Worm (Caenorhabditis elegans): ENCODE results near the gene T20D3.14.

Gene T20D3.14

DNA sequence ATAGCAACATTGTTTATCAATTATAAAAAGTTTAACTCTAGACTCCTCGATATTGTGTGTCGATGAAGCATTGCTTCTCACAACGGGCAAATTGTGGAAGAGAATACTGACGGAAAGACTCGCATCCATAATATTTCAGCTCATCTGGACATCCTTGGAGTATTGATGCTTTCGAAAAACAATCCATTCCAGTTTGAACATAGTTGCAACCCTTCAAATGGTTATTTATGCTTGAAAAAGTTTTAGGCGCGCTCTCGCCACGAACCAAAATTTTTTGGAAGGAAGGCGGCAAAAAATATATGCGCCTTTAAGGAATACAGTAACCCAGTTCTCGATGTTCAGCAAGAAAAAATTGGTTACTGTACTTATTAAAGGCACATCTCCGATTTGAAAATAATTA, 13.2 kb downstream of the T20D3.14 start:
- no peak for TF ChIP-seq sem-2 (GFP tag; optimal IDR thresholded peaks at IDR 0.05)
- no peak for TF ChIP-seq drap-1 (GFP tag; optimal IDR thresholded peaks at IDR 0.05)
- TF ChIP-seq snpc-4 (tag; optimal IDR thresholded peaks at IDR 0.05): no peak
- TF ChIP-seq sptf-1 (tag; optimal IDR thresholded peaks at IDR 0.05): no peak
- no peak for TF ChIP-seq nhr-2 (tag; optimal IDR thresholded peaks at IDR 0.05)
- no peak for TF ChIP-seq flh-1 (GFP tag; optimal IDR thresholded peaks at IDR 0.05)
- TF ChIP-seq blmp-1 (tag; optimal IDR thresholded peaks at IDR 0.05): no peak

DNA sequence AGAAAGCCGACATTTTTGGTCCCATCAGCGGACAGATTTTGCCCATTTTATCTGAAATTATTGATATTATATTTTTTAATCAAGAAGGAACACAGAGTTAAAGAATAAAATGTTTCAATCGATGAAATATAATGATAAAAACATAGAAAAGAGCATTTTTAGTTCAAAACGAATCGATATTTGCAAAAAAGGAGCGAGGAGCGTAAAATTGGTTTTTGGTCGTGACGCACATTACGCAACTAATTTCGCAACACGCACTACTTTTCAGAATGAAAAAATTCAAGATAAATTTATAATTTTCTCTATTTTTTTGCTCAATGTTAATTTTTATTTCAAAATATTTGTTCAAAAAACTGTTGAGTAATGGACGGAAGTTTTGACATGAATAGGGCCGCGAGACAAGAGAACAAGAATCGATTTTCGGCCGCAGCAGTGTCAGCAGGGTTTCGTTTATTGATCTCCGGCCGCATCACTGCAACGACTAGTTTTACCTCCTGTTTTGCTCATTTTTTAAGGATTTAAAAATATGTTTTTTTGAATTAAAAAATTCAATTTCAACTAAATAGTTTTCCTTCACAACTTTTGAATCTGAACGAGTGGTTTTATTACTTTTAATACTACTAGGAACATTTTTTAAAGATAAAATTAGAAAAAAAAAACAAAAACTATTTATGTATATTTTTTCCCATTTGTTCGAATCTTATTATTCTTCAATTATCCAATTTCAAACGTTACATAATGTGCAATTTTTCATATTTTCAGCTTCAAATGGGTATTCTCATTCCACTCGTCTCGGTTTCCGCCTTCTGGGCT, 14.5 kb downstream of the T20D3.14 start, which contains the start of the genes F49C12.12 and vha-17:
Gene F49C12.12 (minus strand): TSS at position 51 of the 813 bp plus-strand sequence.
Gene vha-17 (plus strand): TSS at position 763 of the 813 bp plus-strand sequence.
- TF ChIP-seq unc-39 (tag; optimal IDR thresholded peaks at IDR 0.05) (no peak), nhr-237 (tag; optimal IDR thresholded peaks at IDR 0.05) (peak; percentile 10), ceh-39 (tag; optimal IDR thresholded peaks at IDR 0.05) (peak; percentile 33), unc-120 (tag; optimal IDR thresholded peaks at IDR 0.05; ENCODE audit: poor library complexity, severe bottlenecking) (peak; percentile 1), ces-1 (GFP tag; optimal IDR thresholded peaks at IDR 0.05) (no peak), tbx-8 (GFP tag; optimal IDR thresholded peaks at IDR 0.05) (no peak), lin-13 (tag; optimal IDR thresholded peaks at IDR 0.05) (no peak)

- TF ChIP-seq ceh-39 (tag; optimal IDR thresholded peaks at IDR 0.05) (no peak), nhr-2 (tag; optimal IDR thresholded peaks at IDR 0.05) (no peak), mls-2 (tag; optimal IDR thresholded peaks at IDR 0.05) (no peak), mep-1 (tag; optimal IDR thresholded peaks at IDR 0.05) (no peak), unc-62 (GFP tag; optimal IDR thresholded peaks at IDR 0.05) (no peak), ceh-83 (GFP tag; optimal IDR thresholded peaks at IDR 0.05) (no peak), lin-13 (tag; optimal IDR thresholded peaks at IDR 0.05) (no peak), cnd-1 (tag; optimal IDR thresholded peaks at IDR 0.05) (no peak), mab-5 (tag; optimal IDR thresholded peaks at IDR 0.05) (no peak), sptf-1 (tag; optimal IDR thresholded peaks at IDR 0.05) (no peak), lin-32 (GFP tag; optimal IDR thresholded peaks at IDR 0.05) (no peak), elt-1 (tag; optimal IDR thresholded peaks at IDR 0.05; ENCODE audit: borderline replicate concordance, insufficient read depth) (no peak), bed-3 (GFP tag; optimal IDR thresholded peaks at IDR 0.05) (no peak), pha-4 (tag; optimal IDR thresholded peaks at IDR 0.05) (no peak), nhr-76 (tag; optimal IDR thresholded peaks at IDR 0.05) (no peak)
Measured at ce11 chrIV:9320023-9320422, 15.7 kb downstream of the T20D3.14 start.

DNA sequence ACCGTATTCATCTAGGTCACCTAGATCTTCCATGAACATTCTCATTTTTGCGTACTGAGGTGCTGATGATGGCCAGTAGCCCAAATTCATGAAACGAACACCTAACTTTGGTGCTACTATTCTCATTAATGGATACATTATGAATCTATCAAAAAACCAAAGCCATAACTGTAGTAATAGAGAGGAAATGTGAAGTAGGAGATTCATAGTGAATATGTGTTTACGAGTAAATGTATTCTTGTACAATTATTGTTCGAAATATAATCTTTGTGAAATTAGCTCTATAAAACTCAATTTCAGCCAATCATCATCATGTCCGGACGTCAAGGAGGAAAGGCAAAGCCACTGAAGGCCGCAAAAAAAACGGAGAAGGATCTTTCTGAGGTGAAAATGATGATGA, 16.6 kb downstream of the T20D3.14 start, which contains the start of the genes F49C12.11 and nemt-1:
Gene F49C12.11 (plus strand): TSS at position 301 of the 400 bp plus-strand sequence.
Gene nemt-1 (minus strand): TSS at position 360 of the 400 bp plus-strand sequence.
- TF ChIP-seq M03D4.4 (tag; optimal IDR thresholded peaks at IDR 0.05) (no peak), nhr-12 (tag; optimal IDR thresholded peaks at IDR 0.05) (no peak)

- TF ChIP-seq blmp-1 (tag; optimal IDR thresholded peaks at IDR 0.05): no peak
- TF ChIP-seq sem-2 (GFP tag; optimal IDR thresholded peaks at IDR 0.05): no peak
Measured at ce11 chrIV:9318147-9318546, 17.6 kb downstream of the T20D3.14 start.

DNA sequence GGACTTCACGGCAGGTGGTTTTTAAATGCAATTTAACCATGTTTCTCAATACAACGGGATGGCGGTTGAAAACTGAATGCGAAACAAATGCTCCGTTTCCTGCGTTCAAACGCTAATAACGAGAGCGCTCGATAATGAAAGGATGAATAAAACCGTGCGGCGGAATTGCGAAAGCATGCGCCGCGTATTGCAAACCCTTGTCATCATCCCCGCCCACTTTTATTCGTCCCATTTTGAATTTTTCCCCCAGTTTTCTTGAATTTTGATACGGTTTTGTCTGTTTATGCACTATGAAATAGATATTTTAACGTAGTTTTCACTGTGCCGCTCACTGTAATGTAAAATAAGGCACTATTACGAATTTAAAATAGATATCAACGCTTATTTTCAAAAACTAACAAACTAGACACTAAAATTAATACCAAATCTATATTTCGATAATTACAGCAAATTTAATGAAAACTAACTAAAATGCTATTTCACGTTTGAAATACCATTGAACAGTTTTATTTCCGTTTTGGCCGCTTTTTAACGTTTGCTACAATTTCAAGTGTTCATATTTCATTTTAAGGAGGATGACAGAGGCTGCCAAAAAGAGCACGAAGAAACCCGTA, 19.5 kb downstream of the T20D3.14 start, which contains the start of the genes F49C12.9 and rpn-7:
Gene F49C12.9 (minus strand): TSS at position 148 of the 614 bp plus-strand sequence.
Gene rpn-7 (plus strand): TSS at position 564 of the 614 bp plus-strand sequence.
- TF ChIP-seq lin-13 (tag; optimal IDR thresholded peaks at IDR 0.05) (no peak), sptf-1 (tag; optimal IDR thresholded peaks at IDR 0.05) (peak; percentile 85), mls-2 (tag; optimal IDR thresholded peaks at IDR 0.05) (no peak), ceh-39 (tag; optimal IDR thresholded peaks at IDR 0.05) (peak; percentile 30), mep-1 (tag; optimal IDR thresholded peaks at IDR 0.05) (peak; percentile 82), ham-2 (GFP tag; optimal IDR thresholded peaks at IDR 0.05) (no peak), elt-3 (tag; optimal IDR thresholded peaks at IDR 0.05) (no peak), flh-1 (GFP tag; optimal IDR thresholded peaks at IDR 0.05) (peak; percentile 7), nhr-28 (tag; optimal IDR thresholded peaks at IDR 0.05) (no peak), lin-32 (GFP tag; optimal IDR thresholded peaks at IDR 0.05) (no peak), unc-39 (tag; optimal IDR thresholded peaks at IDR 0.05) (no peak), M03D4.4 (tag; optimal IDR thresholded peaks at IDR 0.05) (peak; percentile 67), nhr-237 (tag; optimal IDR thresholded peaks at IDR 0.05) (peak; percentile 16), unc-62 (GFP tag; optimal IDR thresholded peaks at IDR 0.05) (no peak), snpc-4 (tag; optimal IDR thresholded peaks at IDR 0.05) (no peak), tbx-8 (GFP tag; optimal IDR thresholded peaks at IDR 0.05) (no peak), cnd-1 (tag; optimal IDR thresholded peaks at IDR 0.05) (peak; percentile 62), ceh-43 (GFP tag; optimal IDR thresholded peaks at IDR 0.05) (peak; percentile 81), lsy-2 (tag; optimal IDR thresholded peaks at IDR 0.05) (peak; percentile 37), mab-5 (tag; optimal IDR thresholded peaks at IDR 0.05) (no peak), drap-1 (GFP tag; optimal IDR thresholded peaks at IDR 0.05) (peak; percentile 73), hlh-1 (tag; optimal IDR thresholded peaks at IDR 0.05) (peak; percentile 67), pha-4 (tag; optimal IDR thresholded peaks at IDR 0.05) (peak; percentile 7), unc-120 (tag; optimal IDR thresholded peaks at IDR 0.05; ENCODE audit: poor library complexity, severe bottlenecking) (no peak), ces-1 (GFP tag; optimal IDR thresholded peaks at IDR 0.05) (peak; percentile 60), sem-2 (GFP tag; optimal IDR thresholded peaks at IDR 0.05) (peak; percentile 36), ztf-11 (tag; optimal IDR thresholded peaks at IDR 0.05) (peak; percentile 52), zip-8 (tag; optimal IDR thresholded peaks at IDR 0.05) (no peak)

Measured in whole organism, mixed stage, embryonic.